Fruit fly (Drosophila melanogaster) whole organism, embryonic: ENCODE measurements around the gene CG15347.
A peak's percentile ranks its signal among the peaks of the same experiment; 100 is the strongest.

Source experiments
- Aef1 ChIP-seq: fragments of 200-800 bp; sonication (Bioruptor generic); IDR thresholded peaks from 3 replicates; pipeline ENCODE4 v1.3.6; 2022; ENCODE audit warnings: missing biosample characterization, missing genetic modification characterization
- BtbVII ChIP-seq: fragments of 200-800 bp; sonication (Bioruptor generic); optimal IDR thresholded peaks from 3 replicates; lab custom pipeline; 2017; ENCODE audit warnings: missing biosample characterization, mild to moderate bottlenecking, missing genetic modification characterization
- CG10147 ChIP-seq: fragments of 200-800 bp; sonication (Bioruptor generic); optimal IDR thresholded peaks from 2 replicates; lab custom pipeline; 2019; ENCODE audit warnings: missing biosample characterization, mild to moderate bottlenecking, missing genetic modification characterization, moderate library complexity
- CG1233 ChIP-seq: fragments of 200-800 bp; sonication (Bioruptor generic); optimal IDR thresholded peaks from 4 replicates; lab custom pipeline; 2018; ENCODE audit warnings: missing biosample characterization, mild to moderate bottlenecking, missing genetic modification characterization
- CG12659 ChIP-seq: fragments of 200-800 bp; sonication (Bioruptor generic); optimal IDR thresholded peaks from 3 replicates; lab custom pipeline; 2017; ENCODE audit warnings: mild to moderate bottlenecking, missing biosample characterization, missing genetic modification reagents, missing genetic modification characterization
- CG12942 ChIP-seq: fragments of 200-800 bp; sonication (Bioruptor generic); optimal IDR thresholded peaks from 3 replicates; lab custom pipeline; 2016; ENCODE audit warnings: missing biosample characterization, missing genetic modification characterization
- CG13775 ChIP-seq: fragments of 200-800 bp; sonication (Bioruptor generic); optimal IDR thresholded peaks from 3 replicates; lab custom pipeline; 2017; ENCODE audit warnings: missing biosample characterization, mild to moderate bottlenecking, missing genetic modification characterization
- CG14860 ChIP-seq: fragments of 200-800 bp; sonication (Bioruptor generic); IDR thresholded peaks from 3 replicates; pipeline ENCODE4 v1.3.6; 2022; ENCODE audit warnings: missing biosample characterization, missing genetic modification characterization; ENCODE audit not compliant: partially characterized antibody
- CG15073 ChIP-seq: fragments of 200-800 bp; sonication (Bioruptor generic); optimal IDR thresholded peaks from 2 replicates; lab custom pipeline; 2016; ENCODE audit warnings: missing biosample characterization, missing genetic modification characterization
- CG17361 ChIP-seq: fragments of 200-800 bp; sonication (Bioruptor generic); IDR thresholded peaks from 3 replicates; pipeline ENCODE4 v1.3.6; 2022; ENCODE audit warnings: missing biosample characterization, missing genetic modification characterization
- CG17612 ChIP-seq: fragments of 200-800 bp; sonication (Bioruptor generic); IDR thresholded peaks from 2 replicates; pipeline ENCODE4 v1.3.6; 2022; ENCODE audit warnings: missing biosample characterization, missing genetic modification characterization
- CG17829 ChIP-seq: fragments of 200-800 bp; optimal IDR thresholded peaks from 2 replicates; lab custom pipeline; 2019; ENCODE audit warnings: missing biosample characterization, mild to moderate bottlenecking, missing genetic modification characterization, moderate library complexity
- CG34376 ChIP-seq: fragments of 200-800 bp; sonication (Bioruptor generic); optimal IDR thresholded peaks from 2 replicates; lab custom pipeline; 2018; ENCODE audit warnings: missing biosample characterization, mild to moderate bottlenecking, missing genetic modification characterization
- CG3995 ChIP-seq: fragments of 200-800 bp; sonication (Bioruptor generic); optimal IDR thresholded peaks from 3 replicates; lab custom pipeline; 2016; ENCODE audit warnings: missing biosample characterization, missing genetic modification characterization
- CG43689 ChIP-seq: fragments of 200-800 bp; sonication (Bioruptor generic); IDR thresholded peaks from 2 replicates; pipeline ENCODE4 v1.3.6; 2022; ENCODE audit warnings: missing biosample characterization, missing genetic modification characterization
- CG6254 ChIP-seq: fragments of 200-800 bp; sonication (Bioruptor generic); optimal IDR thresholded peaks from 3 replicates; lab custom pipeline; 2017; ENCODE audit warnings: mild to moderate bottlenecking, missing biosample characterization, missing genetic modification reagents, missing genetic modification characterization
- CG6683 ChIP-seq: fragments of 200-800 bp; sonication (Bioruptor generic); optimal IDR thresholded peaks from 2 replicates; lab custom pipeline; 2017; ENCODE audit warnings: missing biosample characterization, mild to moderate bottlenecking, missing genetic modification characterization, missing genetic modification reagents
- CG7271 ChIP-seq: fragments of 200-800 bp; sonication (Bioruptor generic); optimal IDR thresholded peaks from 2 replicates; lab custom pipeline; 2018; ENCODE audit warnings: missing biosample characterization, mild to moderate bottlenecking, missing genetic modification characterization, moderate library complexity
- CG9876 ChIP-seq: fragments of 200-800 bp; sonication (Bioruptor generic); optimal IDR thresholded peaks from 2 replicates; lab custom pipeline; 2016; ENCODE audit warnings: missing biosample characterization, missing genetic modification characterization
- CrebB ChIP-seq: fragments of 200-800 bp; sonication (Bioruptor generic); optimal IDR thresholded peaks from 3 replicates; lab custom pipeline; 2018; ENCODE audit warnings: missing biosample characterization, mild to moderate bottlenecking, missing genetic modification characterization
- Dbx ChIP-seq: fragments of 200-800 bp; sonication (Bioruptor generic); IDR thresholded peaks from 3 replicates; pipeline ENCODE4 v1.3.6; 2022; ENCODE audit warnings: missing biosample characterization, missing genetic modification characterization
- Dek ChIP-seq: fragments of 200-800 bp; sonication (Bioruptor generic); optimal IDR thresholded peaks from 3 replicates; lab custom pipeline; 2019; ENCODE audit warnings: missing biosample characterization, mild to moderate bottlenecking, missing genetic modification characterization, moderate library complexity
- Drgx ChIP-seq: fragments of 200-800 bp; sonication (Bioruptor generic); IDR thresholded peaks from 2 replicates; pipeline ENCODE4 v1.3.6; 2022; ENCODE audit warnings: missing biosample characterization, missing genetic modification characterization
- Hand ChIP-seq: fragments of 200-800 bp; sonication (Bioruptor generic); optimal IDR thresholded peaks from 2 replicates; lab custom pipeline; 2017; ENCODE audit warnings: mild to moderate bottlenecking, missing biosample characterization, missing genetic modification reagents, missing genetic modification characterization
- NC2β ChIP-seq: fragments of 200-800 bp; sonication (Bioruptor generic); optimal IDR thresholded peaks from 2 replicates; lab custom pipeline; 2016; ENCODE audit warnings: missing biosample characterization, missing genetic modification characterization
- Poxn ChIP-seq: fragments of 200-800 bp; sonication (Bioruptor generic); IDR thresholded peaks from 2 replicates; pipeline ENCODE4 v1.3.6; 2022; ENCODE audit warnings: missing biosample characterization, missing genetic modification characterization
- Ravus ChIP-seq: fragments of 200-800 bp; sonication (Bioruptor generic); IDR thresholded peaks from 2 replicates; pipeline ENCODE4 v1.3.6; 2022; ENCODE audit warnings: missing biosample characterization, missing genetic modification characterization
- ato ChIP-seq: fragments of 200-800 bp; sonication (Bioruptor generic); IDR thresholded peaks from 2 replicates; pipeline ENCODE4 v1.3.6; 2022; ENCODE audit warnings: missing biosample characterization, missing genetic modification characterization; ENCODE audit not compliant: partially characterized antibody
- bbx ChIP-seq: fragments of 200-800 bp; sonication (Bioruptor generic); IDR thresholded peaks from 2 replicates; pipeline ENCODE4 v1.3.6; 2022; ENCODE audit warnings: missing biosample characterization, missing genetic modification characterization; ENCODE audit not compliant: partially characterized antibody
- bcd ChIP-seq: fragments of 200-800 bp; sonication (Bioruptor generic); optimal IDR thresholded peaks from 2 replicates; lab custom pipeline; 2017; ENCODE audit warnings: missing biosample characterization, mild to moderate bottlenecking, missing genetic modification characterization
- cato ChIP-seq: fragments of 200-800 bp; sonication (Bioruptor generic); optimal IDR thresholded peaks from 2 replicates; lab custom pipeline; 2016; ENCODE audit warnings: missing biosample characterization, missing genetic modification characterization, borderline replicate concordance
- chinmo ChIP-seq: fragments of 200-800 bp; sonication (Bioruptor generic); IDR thresholded peaks from 4 replicates; pipeline ENCODE4 v1.3.6; 2022; ENCODE audit warnings: missing biosample characterization, missing genetic modification characterization; ENCODE audit not compliant: partially characterized antibody
- da ChIP-seq: fragments of 200-800 bp; sonication (Bioruptor generic); optimal IDR thresholded peaks from 2 replicates; lab custom pipeline; 2016; ENCODE audit warnings: missing biosample characterization, missing genetic modification characterization
- danr ChIP-seq: fragments of 200-800 bp; sonication (Bioruptor generic); IDR thresholded peaks from 2 replicates; pipeline ENCODE4 v1.3.6; 2022; ENCODE audit warnings: missing biosample characterization, missing genetic modification characterization
- en ChIP-seq: fragments of 200-800 bp; sonication (Bioruptor generic); optimal IDR thresholded peaks from 2 replicates; lab custom pipeline; 2016; ENCODE audit warnings: missing biosample characterization, missing genetic modification characterization
- esg ChIP-seq: fragments of 200-800 bp; sonication (Bioruptor generic); conservative IDR thresholded peaks from 2 replicates; pipeline ENCODE4 v1.3.6; 2022; ENCODE audit warnings: missing biosample characterization, missing genetic modification characterization
- gcm ChIP-seq: fragments of 200-800 bp; sonication (Bioruptor generic); optimal IDR thresholded peaks from 2 replicates; lab custom pipeline; 2019; ENCODE audit warnings: missing biosample characterization, mild to moderate bottlenecking, missing genetic modification characterization, moderate library complexity
- grn ChIP-seq: fragments of 200-800 bp; sonication (Bioruptor generic); optimal IDR thresholded peaks from 3 replicates; lab custom pipeline; 2017; ENCODE audit warnings: missing biosample characterization, missing genetic modification characterization
- her ChIP-seq: fragments of 200-800 bp; sonication (Bioruptor generic); optimal IDR thresholded peaks from 2 replicates; lab custom pipeline; 2016; ENCODE audit warnings: missing biosample characterization, missing genetic modification characterization
- jumu ChIP-seq: fragments of 200-800 bp; sonication (Bioruptor generic); optimal IDR thresholded peaks from 3 replicates; lab custom pipeline; 2016; ENCODE audit warnings: missing biosample characterization, missing genetic modification characterization
- mam ChIP-seq: fragments of 200-800 bp; sonication (Bioruptor generic); optimal IDR thresholded peaks from 3 replicates; lab custom pipeline; 2016; ENCODE audit warnings: missing biosample characterization, missing genetic modification characterization
- nau ChIP-seq: fragments of 200-800 bp; sonication (Bioruptor generic); optimal IDR thresholded peaks from 3 replicates; lab custom pipeline; 2017; ENCODE audit warnings: missing biosample characterization, mild to moderate bottlenecking, missing genetic modification characterization, missing genetic modification reagents
- nom ChIP-seq: fragments of 200-800 bp; sonication (Bioruptor generic); optimal IDR thresholded peaks from 2 replicates; lab custom pipeline; 2017; ENCODE audit warnings: missing biosample characterization, missing genetic modification characterization, mild to moderate bottlenecking, moderate library complexity, missing genetic modification reagents
- ranshi ChIP-seq: fragments of 200-800 bp; sonication (Bioruptor generic); IDR thresholded peaks from 2 replicates; pipeline ENCODE4 v1.3.6; 2022; ENCODE audit warnings: missing biosample characterization, missing genetic modification characterization
- ro ChIP-seq: fragments of 200-800 bp; sonication (Bioruptor generic); IDR thresholded peaks from 2 replicates; pipeline ENCODE4 v1.3.6; 2022; ENCODE audit warnings: missing biosample characterization, missing genetic modification characterization
- schlank ChIP-seq: fragments of 200-800 bp; sonication (Bioruptor generic); optimal IDR thresholded peaks from 2 replicates; lab custom pipeline; 2018; ENCODE audit warnings: missing biosample characterization, mild to moderate bottlenecking, missing genetic modification characterization
- sima ChIP-seq: fragments of 200-800 bp; sonication (Bioruptor generic); optimal IDR thresholded peaks from 2 replicates; lab custom pipeline; 2016; ENCODE audit warnings: missing biosample characterization, missing genetic modification characterization
- unc-4 ChIP-seq: fragments of 200-800 bp; sonication (Bioruptor generic); IDR thresholded peaks from 2 replicates; pipeline ENCODE4 v1.3.6; 2022; ENCODE audit warnings: missing biosample characterization, missing genetic modification characterization; ENCODE audit not compliant: partially characterized antibody
- zen2 ChIP-seq: fragments of 200-800 bp; sonication (Bioruptor generic); IDR thresholded peaks from 3 replicates; pipeline ENCODE4 v1.3.6; 2022; ENCODE audit warnings: missing biosample characterization, missing genetic modification characterization; ENCODE audit not compliant: partially characterized antibody
- zf30C ChIP-seq: fragments of 200-800 bp; sonication (Bioruptor generic); optimal IDR thresholded peaks from 3 replicates; lab custom pipeline; 2018; ENCODE audit warnings: missing biosample characterization, mild to moderate bottlenecking, missing genetic modification characterization

Gene CG15347

DNA sequence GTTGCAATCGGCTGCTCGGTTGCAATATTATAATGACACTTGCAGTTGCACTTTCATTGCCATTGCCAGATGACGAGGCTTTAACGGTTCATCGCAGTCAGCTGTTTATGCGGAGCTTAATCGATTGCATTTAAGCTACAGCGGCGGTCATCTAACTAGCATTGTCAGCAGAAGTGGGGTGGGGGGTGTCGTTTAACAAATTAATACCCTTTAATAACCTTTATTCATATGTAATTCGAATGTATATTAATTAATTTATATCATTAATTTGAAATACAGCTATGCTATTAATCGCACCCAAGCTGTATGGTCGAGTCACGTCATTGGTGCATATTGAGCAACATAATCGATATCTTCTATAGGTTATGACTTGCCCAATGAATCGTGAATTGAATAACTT is 32.2 kb upstream of the CG15347 start (continued):
- TF ChIP-seq ato (GFP tag; lab: Robert Waterston, UW) = no peak
- TF ChIP-seq nau (GFP tag; lab: Kevin White, UChicago) = peak; percentile 55
- no peak for TF ChIP-seq zen2
- peak; percentile 39; the same call in 1 of the 2 replicates for TF ChIP-seq CG43689 (GFP tag; lab: Robert Waterston, UW)
- peak; percentile 49 for TF ChIP-seq CG13775 (GFP tag; lab: Kevin White, UChicago)
- TF ChIP-seq NC2β = no peak
- no peak for TF ChIP-seq chinmo (GFP tag; lab: Robert Waterston, UW)
- TF ChIP-seq Dbx (GFP tag; lab: Robert Waterston, UW) = 0 out of 3 replicates have a peak, but pooled peaks have one; percentile 16
- peak; percentile 20 for TF ChIP-seq CG12942 (GFP tag; lab: Kevin White, UChicago)
- no peak for TF ChIP-seq grn (GFP tag; lab: Kevin White, UChicago)
- TF ChIP-seq nom (GFP tag; lab: Kevin White, UChicago) = peak; percentile 37
- no peak for TF ChIP-seq sima
- TF ChIP-seq zf30C (GFP tag; lab: Kevin White, UChicago) = no peak
- TF ChIP-seq CG17361 (GFP tag; lab: Robert Waterston, UW) = peak; percentile 71
- TF ChIP-seq CG6254 (GFP tag; lab: Kevin White, UChicago) = peak; percentile 86
- peak; percentile 56 for TF ChIP-seq ro (GFP tag; lab: Robert Waterston, UW)
- TF ChIP-seq CG7271 (tag; lab: Kevin White, UChicago) = peak; percentile 25
- peak; percentile 25 for TF ChIP-seq mam
- TF ChIP-seq Drgx (GFP tag; lab: Robert Waterston, UW) = peak; percentile 88
- TF ChIP-seq jumu (GFP tag; lab: Kevin White, UChicago) = no peak
- no peak for TF ChIP-seq da
- TF ChIP-seq danr = peak; percentile 44; the same call in 1 of the 2 replicates
- TF ChIP-seq CG34376 (GFP tag; lab: Kevin White, UChicago) = no peak
- TF ChIP-seq esg (GFP tag; lab: Robert Waterston, UW) = peak; percentile 78
- no peak for TF ChIP-seq CG6683 (GFP tag; lab: Kevin White, UChicago)
- TF ChIP-seq CG1233 = peak; percentile 73
- TF ChIP-seq CG17829 (tag; lab: Kevin White, UChicago) = peak; percentile 73
- TF ChIP-seq CG17612 (GFP tag; lab: Robert Waterston, UW) = no peak
- TF ChIP-seq CG15073 (GFP tag; lab: Kevin White, UChicago) = no peak
- TF ChIP-seq Ravus = peak; percentile 64
- TF ChIP-seq Aef1 = peak; percentile 83
- TF ChIP-seq en = no peak
- peak; percentile 44 for TF ChIP-seq CG10147
- no peak for TF ChIP-seq schlank (tag; lab: Kevin White, UChicago)
- TF ChIP-seq BtbVII = peak; percentile 62
- peak; percentile 39 for TF ChIP-seq cato (GFP tag; lab: Kevin White, UChicago)
- TF ChIP-seq Poxn (GFP tag; lab: Robert Waterston, UW) = no peak
- peak; percentile 56 for TF ChIP-seq bcd (GFP tag; lab: Kevin White, UChicago)
- TF ChIP-seq CrebB = peak; percentile 6
- TF ChIP-seq ranshi (GFP tag; lab: Robert Waterston, UW) = peak; percentile 74; the same call in 1 of the 2 replicates
- TF ChIP-seq CG9876 (GFP tag; lab: Kevin White, UChicago) = no peak
- TF ChIP-seq CG3995 (GFP tag; lab: Kevin White, UChicago) = no peak
- no peak for TF ChIP-seq her (GFP tag; lab: Kevin White, UChicago)
- peak; percentile 55 for TF ChIP-seq Dek (tag; lab: Kevin White, UChicago)
- TF ChIP-seq unc-4 (GFP tag; lab: Robert Waterston, UW) = no peak
- TF ChIP-seq Hand = peak; percentile 15
- no peak for TF ChIP-seq CG14860 (GFP tag; lab: Robert Waterston, UW)
- TF ChIP-seq gcm (GFP tag; lab: Kevin White, UChicago) = peak; percentile 62
- peak; percentile 55 for TF ChIP-seq CG12659 (GFP tag; lab: Kevin White, UChicago)
- TF ChIP-seq bbx (GFP tag; lab: Robert Waterston, UW) = no peak
